Worm (Caenorhabditis elegans): ENCODE measurements around the gene hot-4.

- TF ChIP-seq flt-1 (GFP tag; IDR thresholded peaks at IDR 0.05): no peak
- TF ChIP-seq cog-1 (tag; optimal IDR thresholded peaks at IDR 0.05): no peak
- TF ChIP-seq ztf-29 (GFP tag; IDR thresholded peaks at IDR 0.05): no peak
- TF ChIP-seq med-1 (GFP tag; optimal IDR thresholded peaks at IDR 0.05; ENCODE audit: insufficient read depth): no peak
These were observed 9.3 kb upstream of the hot-4 start, which contains the start of gene C23G10.2 for ce11 chrIII:6207881-6208280.
